Fruit fly (Drosophila melanogaster): ENCODE data around the gene nonC.
A peak's percentile ranks its signal among the peaks of the same experiment; 100 is the strongest.

The nonC gene

DNA sequence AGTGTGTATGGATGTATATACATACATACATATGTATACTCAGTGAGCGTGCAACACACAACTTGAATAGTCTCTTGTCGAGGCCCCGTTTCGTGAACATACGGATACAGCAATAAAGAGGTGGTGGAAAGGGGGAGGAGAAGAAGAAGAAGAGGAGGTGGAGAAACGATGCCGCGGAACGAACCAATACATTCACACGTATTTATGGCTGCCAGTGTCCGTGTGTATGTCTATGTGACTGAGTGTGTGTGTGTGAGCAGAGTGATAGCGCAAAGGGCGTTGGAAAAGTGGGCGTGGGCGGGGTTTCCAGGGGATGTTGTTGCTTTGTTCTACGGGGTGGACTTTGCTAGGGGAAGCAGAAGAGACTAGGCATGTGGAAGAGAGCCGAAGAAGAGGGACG is 29.1 kb downstream of the nonC start:
- peak; percentile 77 for TF ChIP-seq psq (GFP tag; optimal IDR thresholded peaks at IDR 0.05)
- no peak for TF ChIP-seq OdsH (GFP tag; optimal IDR thresholded peaks at IDR 0.05)
- no peak for TF ChIP-seq Abd-B (GFP tag; optimal IDR thresholded peaks at IDR 0.05)
- TF ChIP-seq Rel (GFP tag; optimal IDR thresholded peaks at IDR 0.05): no peak
- peak; percentile 67 for TF ChIP-seq Rel (tag; optimal IDR thresholded peaks at IDR 0.05)
- TF ChIP-seq rgr (GFP tag; optimal IDR thresholded peaks at IDR 0.05): no peak
- peak; percentile 45 for TF ChIP-seq Sp1 (GFP tag; optimal IDR thresholded peaks at IDR 0.05)
- TF ChIP-seq Mio (GFP tag; optimal IDR thresholded peaks at IDR 0.05): no peak
- TF ChIP-seq Myc (optimal IDR thresholded peaks at IDR 0.05): no peak
- TF ChIP-seq Hr78 (GFP tag; optimal IDR thresholded peaks at IDR 0.05): no peak
- no peak for TF ChIP-seq fru (GFP tag; optimal IDR thresholded peaks at IDR 0.05)
- peak; percentile 31 for TF ChIP-seq Dif (GFP tag; optimal IDR thresholded peaks at IDR 0.05; ENCODE audit: partially characterized antibody)
- no peak for TF ChIP-seq CrebA (GFP tag; optimal IDR thresholded peaks at IDR 0.05; ENCODE audit: borderline replicate concordance)
- no peak for TF ChIP-seq sv (GFP tag; optimal IDR thresholded peaks at IDR 0.05)

DNA sequence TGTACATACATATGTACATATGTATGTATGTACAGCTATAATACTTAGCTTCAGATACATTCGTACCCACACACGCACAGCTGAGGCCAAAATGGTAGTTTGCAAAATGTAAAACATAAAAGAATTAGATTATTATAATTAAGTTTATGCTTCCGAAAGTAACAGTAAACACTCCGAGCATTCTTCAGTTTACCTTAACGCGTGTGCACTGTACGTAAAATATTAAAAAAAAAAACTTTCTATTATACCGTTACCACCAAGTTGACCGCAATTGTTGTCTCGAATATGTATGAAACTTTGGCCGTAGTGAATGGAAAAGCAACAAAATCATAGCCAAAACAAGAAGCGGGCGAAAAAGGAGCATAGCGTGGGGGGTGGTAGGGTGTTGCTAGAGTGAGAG is 30.3 kb downstream of the nonC start:
- TF ChIP-seq HLH106 (tag; optimal IDR thresholded peaks at IDR 0.05) (peak; percentile 10), GATAd (GFP tag; optimal IDR thresholded peaks at IDR 0.05) (no peak), jim (GFP tag; optimal IDR thresholded peaks at IDR 0.05) (no peak), h (GFP tag; optimal IDR thresholded peaks at IDR 0.05) (peak; percentile 71), Dfd (GFP tag; optimal IDR thresholded peaks at IDR 0.05) (no peak), psq (GFP tag; optimal IDR thresholded peaks at IDR 0.05) (peak; percentile 24), OdsH (GFP tag; optimal IDR thresholded peaks at IDR 0.05) (peak; percentile 46), fru (GFP tag; optimal IDR thresholded peaks at IDR 0.05) (peak; percentile 73), dmrt93B (GFP tag; optimal IDR thresholded peaks at IDR 0.05) (peak; percentile 33), woc (GFP tag; optimal IDR thresholded peaks at IDR 0.05) (peak; percentile 11), ey (GFP tag; optimal IDR thresholded peaks at IDR 0.05) (peak; percentile 69), CG9705 (GFP tag; optimal IDR thresholded peaks at IDR 0.05) (no peak), Vsx2 (GFP tag; optimal IDR thresholded peaks at IDR 0.05; ENCODE audit: partially characterized antibody) (no peak), Sp1 (GFP tag; optimal IDR thresholded peaks at IDR 0.05) (peak; percentile 52), brk (GFP tag; optimal IDR thresholded peaks at IDR 0.05) (no peak), sv (GFP tag; optimal IDR thresholded peaks at IDR 0.05) (peak; percentile 71), CrebA (GFP tag; optimal IDR thresholded peaks at IDR 0.05; ENCODE audit: borderline replicate concordance) (no peak), Hr83 (GFP tag; optimal IDR thresholded peaks at IDR 0.05; ENCODE audit: poor library complexity, severe bottlenecking) (no peak), dsf (GFP tag; optimal IDR thresholded peaks at IDR 0.05; ENCODE audit: borderline replicate concordance) (no peak), pan (optimal IDR thresholded peaks at IDR 0.05) (no peak), br (GFP tag; optimal IDR thresholded peaks at IDR 0.05) (peak; percentile 48), usp (GFP tag; optimal IDR thresholded peaks at IDR 0.05) (no peak), N (GFP tag; optimal IDR thresholded peaks at IDR 0.05) (no peak), Jra (GFP tag; optimal IDR thresholded peaks at IDR 0.05) (peak; percentile 7), tai (GFP tag; optimal IDR thresholded peaks at IDR 0.05) (no peak), Dif (GFP tag; optimal IDR thresholded peaks at IDR 0.05; ENCODE audit: partially characterized antibody) (no peak), Rel (GFP tag; optimal IDR thresholded peaks at IDR 0.05) (no peak), Rel (tag; optimal IDR thresholded peaks at IDR 0.05) (no peak), Mio (GFP tag; optimal IDR thresholded peaks at IDR 0.05) (no peak), Hr78 (GFP tag; optimal IDR thresholded peaks at IDR 0.05) (no peak), Hnf4 (GFP tag; optimal IDR thresholded peaks at IDR 0.05) (peak; percentile 45), rgr (GFP tag; optimal IDR thresholded peaks at IDR 0.05) (peak; percentile 74), foxo (GFP tag; optimal IDR thresholded peaks at IDR 0.05) (peak in 1 of 2 experiments; percentile 72), CG32264 (GFP tag; optimal IDR thresholded peaks at IDR 0.05) (no peak), dl (GFP tag; optimal IDR thresholded peaks at IDR 0.05; ENCODE audit: insufficient read depth in 1 of 2, partially characterized antibody in 2 of 2) (no peak), Abd-B (GFP tag; optimal IDR thresholded peaks at IDR 0.05) (no peak), lola (GFP tag; optimal IDR thresholded peaks at IDR 0.05) (no peak), Myc (optimal IDR thresholded peaks at IDR 0.05) (no peak), sage (GFP tag; optimal IDR thresholded peaks at IDR 0.05) (peak; percentile 39)
